Fruit fly (Drosophila melanogaster) whole organism, embryonic: ENCODE results near the gene CG7916.

ENCODE experiments used
- Ada2b ChIP-seq: fragments of 200-800 bp; sonication (Bioruptor generic); IDR thresholded peaks from 2 replicates; pipeline ENCODE4 v1.3.6; 2022; ENCODE audit warnings: missing biosample characterization, missing genetic modification characterization
- Atf6 ChIP-seq: fragments of 200-800 bp; sonication (Bioruptor generic); IDR thresholded peaks from 2 replicates; pipeline ENCODE4 v1.3.6; 2022; ENCODE audit warnings: missing biosample characterization, missing genetic modification characterization
- B-H2 ChIP-seq: fragments of 200-800 bp; sonication (Bioruptor generic); optimal IDR thresholded peaks from 2 replicates; lab custom pipeline; 2018; ENCODE audit warnings: missing biosample characterization, mild to moderate bottlenecking, missing genetic modification characterization
- Bteb2 ChIP-seq: fragments of 200-800 bp; sonication (Bioruptor generic); optimal IDR thresholded peaks from 2 replicates; lab custom pipeline; 2016; ENCODE audit warnings: missing biosample characterization, missing genetic modification characterization
- CG10462 ChIP-seq: fragments of 200-800 bp; sonication (Bioruptor generic); optimal IDR thresholded peaks from 2 replicates; lab custom pipeline; 2016; ENCODE audit warnings: missing biosample characterization, missing genetic modification characterization
- CG11504 ChIP-seq: fragments of 200-800 bp; sonication (Bioruptor generic); optimal IDR thresholded peaks from 3 replicates; lab custom pipeline; 2019; ENCODE audit warnings: missing biosample characterization, mild to moderate bottlenecking, missing genetic modification characterization, moderate library complexity
- CG1233 ChIP-seq: fragments of 200-800 bp; sonication (Bioruptor generic); optimal IDR thresholded peaks from 4 replicates; lab custom pipeline; 2018; ENCODE audit warnings: missing biosample characterization, mild to moderate bottlenecking, missing genetic modification characterization
- CG16813 ChIP-seq: fragments of 200-800 bp; sonication (Bioruptor generic); IDR thresholded peaks from 3 replicates; pipeline ENCODE4 v1.3.6; 2022; ENCODE audit warnings: missing biosample characterization, missing genetic modification characterization; ENCODE audit not compliant: partially characterized antibody
- CG17328 ChIP-seq: fragments of 200-800 bp; sonication (Bioruptor generic); IDR thresholded peaks from 2 replicates; pipeline ENCODE4 v1.3.6; 2022; ENCODE audit warnings: missing biosample characterization, missing genetic modification characterization
- CG17359 ChIP-seq: fragments of 200-800 bp; sonication (Bioruptor generic); optimal IDR thresholded peaks from 3 replicates; lab custom pipeline; 2018; ENCODE audit warnings: missing biosample characterization, mild to moderate bottlenecking, missing genetic modification characterization, moderate library complexity
- CG2199 ChIP-seq: fragments of 200-800 bp; sonication (Bioruptor generic); IDR thresholded peaks from 3 replicates; pipeline ENCODE4 v1.3.6; 2022; ENCODE audit warnings: missing biosample characterization, missing genetic modification characterization
- CG2202 ChIP-seq: fragments of 200-800 bp; sonication (Bioruptor generic); optimal IDR thresholded peaks from 2 replicates; lab custom pipeline; 2018; ENCODE audit warnings: missing biosample characterization, mild to moderate bottlenecking, missing genetic modification characterization
- CG3163 ChIP-seq: fragments of 200-800 bp; sonication (Bioruptor generic); optimal IDR thresholded peaks from 3 replicates; lab custom pipeline; 2016; ENCODE audit warnings: missing biosample characterization, missing genetic modification characterization
- CG32767 ChIP-seq: fragments of 200-800 bp; sonication (Bioruptor generic); IDR thresholded peaks from 2 replicates; pipeline ENCODE4 v1.3.6; 2022; ENCODE audit warnings: missing biosample characterization, missing genetic modification characterization
- CG33213 ChIP-seq: fragments of 200-800 bp; sonication (Bioruptor generic); optimal IDR thresholded peaks from 3 replicates; lab custom pipeline; 2016; ENCODE audit warnings: missing biosample characterization, missing genetic modification characterization
- CG34376 ChIP-seq: fragments of 200-800 bp; sonication (Bioruptor generic); optimal IDR thresholded peaks from 2 replicates; lab custom pipeline; 2018; ENCODE audit warnings: missing biosample characterization, mild to moderate bottlenecking, missing genetic modification characterization
- CG4707 ChIP-seq: fragments of 200-800 bp; sonication (Bioruptor generic); optimal IDR thresholded peaks from 2 replicates; lab custom pipeline; 2018; ENCODE audit warnings: missing biosample characterization, mild to moderate bottlenecking, missing genetic modification characterization, moderate library complexity
- CG6791 ChIP-seq: fragments of 200-800 bp; sonication (Bioruptor generic); IDR thresholded peaks from 3 replicates; pipeline ENCODE4 v1.3.6; 2022; ENCODE audit warnings: missing biosample characterization, missing genetic modification characterization; ENCODE audit not compliant: partially characterized antibody
- CG7786 ChIP-seq: fragments of 200-800 bp; sonication (Bioruptor generic); optimal IDR thresholded peaks from 2 replicates; lab custom pipeline; 2016; ENCODE audit warnings: missing biosample characterization, missing genetic modification characterization
- CG8924 ChIP-seq: fragments of 200-800 bp; optimal IDR thresholded peaks from 3 replicates; lab custom pipeline; 2019; ENCODE audit warnings: missing biosample characterization, mild to moderate bottlenecking, missing genetic modification characterization, moderate library complexity
- CG9817 ChIP-seq: fragments of 200-800 bp; sonication (Bioruptor generic); optimal IDR thresholded peaks from 2 replicates; lab custom pipeline; 2018; ENCODE audit warnings: missing biosample characterization, mild to moderate bottlenecking, missing genetic modification characterization, moderate library complexity
- CTCF ChIP-seq: fragments of 200-800 bp; sonication (Bioruptor generic); optimal IDR thresholded peaks from 2 replicates; lab custom pipeline; 2017; ENCODE audit warnings: missing biosample characterization, mild to moderate bottlenecking, missing genetic modification characterization, moderate library complexity
- Dbx ChIP-seq: fragments of 200-800 bp; sonication (Bioruptor generic); IDR thresholded peaks from 3 replicates; pipeline ENCODE4 v1.3.6; 2022; ENCODE audit warnings: missing biosample characterization, missing genetic modification characterization
- Gug ChIP-seq: fragments of 200-800 bp; sonication (Bioruptor generic); IDR thresholded peaks from 4 replicates; pipeline ENCODE4 v1.3.6; 2022; ENCODE audit warnings: missing biosample characterization, missing genetic modification characterization
- MBD-R2 ChIP-seq: fragments of 200-800 bp; sonication (Bioruptor generic); IDR thresholded peaks from 2 replicates; pipeline ENCODE4 v1.3.6; 2022; ENCODE audit warnings: missing biosample characterization, missing genetic modification characterization
- Med ChIP-seq: fragments of 200-800 bp; sonication (Bioruptor generic); peaks from one replicate; lab custom pipeline; 2016; ENCODE audit warnings: missing biosample characterization, missing genetic modification characterization, mild to moderate bottlenecking, inconsistent platforms, moderate library complexity
- Opbp ChIP-seq: fragments of 200-800 bp; sonication (Bioruptor generic); IDR thresholded peaks from 3 replicates; pipeline ENCODE4 v1.3.6; 2022; ENCODE audit warnings: missing biosample characterization, missing genetic modification characterization; ENCODE audit not compliant: partially characterized antibody
- abd-A ChIP-seq: fragments of 200-800 bp; sonication (Bioruptor generic); optimal IDR thresholded peaks from 3 replicates; lab custom pipeline; 2019; ENCODE audit warnings: missing biosample characterization, mild to moderate bottlenecking, missing genetic modification characterization, moderate library complexity
- amos ChIP-seq: fragments of 200-800 bp; sonication (Bioruptor generic); IDR thresholded peaks from 2 replicates; pipeline ENCODE4 v1.3.6; 2022; ENCODE audit warnings: missing biosample characterization, missing genetic modification characterization; ENCODE audit not compliant: partially characterized antibody
- ato ChIP-seq: fragments of 200-800 bp; sonication (Bioruptor generic); IDR thresholded peaks from 2 replicates; pipeline ENCODE4 v1.3.6; 2022; ENCODE audit warnings: missing biosample characterization, missing genetic modification characterization; ENCODE audit not compliant: partially characterized antibody
- ci ChIP-seq: fragments of 200-800 bp; sonication (Bioruptor generic); IDR thresholded peaks from 3 replicates; pipeline ENCODE4 v1.3.6; 2022; ENCODE audit warnings: missing biosample characterization, missing genetic modification characterization
- disco-r ChIP-seq: fragments of 200-800 bp; sonication (Bioruptor generic); optimal IDR thresholded peaks from 2 replicates; lab custom pipeline; 2016; ENCODE audit warnings: missing biosample characterization, missing genetic modification characterization
- dmrt99B ChIP-seq: fragments of 200-800 bp; sonication (Bioruptor generic); optimal IDR thresholded peaks from 2 replicates; lab custom pipeline; 2018; ENCODE audit warnings: missing biosample characterization, mild to moderate bottlenecking, missing genetic modification characterization, moderate library complexity
- dpn ChIP-seq, 2 experiments: fragments of 200-800 bp; sonication (Bioruptor generic); optimal IDR thresholded peaks; 3 replicates each; lab custom pipeline; 2016; ENCODE audit warnings: missing biosample characterization in 2 of 2, missing genetic modification characterization in 2 of 2
- ems ChIP-seq: fragments of 200-800 bp; sonication (Bioruptor generic); optimal IDR thresholded peaks from 3 replicates; lab custom pipeline; 2016; ENCODE audit warnings: missing biosample characterization, missing genetic modification characterization
- en ChIP-seq: fragments of 200-800 bp; sonication (Bioruptor generic); optimal IDR thresholded peaks from 2 replicates; lab custom pipeline; 2016; ENCODE audit warnings: missing biosample characterization, missing genetic modification characterization
- jigr1 ChIP-seq: fragments of 200-800 bp; sonication (Bioruptor generic); IDR thresholded peaks from 3 replicates; pipeline ENCODE4 v1.3.6; 2022; ENCODE audit warnings: missing biosample characterization, missing genetic modification characterization
- lbe ChIP-seq: fragments of 200-800 bp; sonication (Bioruptor generic); optimal IDR thresholded peaks from 2 replicates; lab custom pipeline; 2016; ENCODE audit warnings: missing biosample characterization, mild to moderate bottlenecking, missing genetic modification characterization
- lola ChIP-seq, 3 experiments: fragments of >200 bp in 2 of 3; fragments of 200-800 bp in 1 of 3; sonication (Bioruptor generic) in 1 of 3; optimal IDR thresholded peaks; 2 replicates each; lab custom pipeline; 2017 to 2019; ENCODE audit warnings: missing biosample characterization in 3 of 3, missing genetic modification characterization in 3 of 3, mild to moderate bottlenecking in 1 of 3, moderate library complexity in 1 of 3
- nau ChIP-seq: fragments of 200-800 bp; sonication (Bioruptor generic); optimal IDR thresholded peaks from 3 replicates; lab custom pipeline; 2017; ENCODE audit warnings: missing biosample characterization, mild to moderate bottlenecking, missing genetic modification characterization, missing genetic modification reagents
- nerfin-1 ChIP-seq: fragments of 200-800 bp; sonication (Bioruptor generic); optimal IDR thresholded peaks from 3 replicates; lab custom pipeline; 2019; ENCODE audit warnings: missing biosample characterization, mild to moderate bottlenecking, missing genetic modification characterization, moderate library complexity
- pan ChIP-seq, 4 experiments: fragments of >200 bp in 3 of 4; fragments of 200-800 bp in 1 of 4; sonication (Bioruptor generic) in 1 of 4; optimal IDR thresholded peaks in 3 of 4; IDR thresholded peaks in 1 of 4; 2 replicates each; pipeline versions ENCODE4 v1.3.6 to Lab custom; 2017 to 2022; ENCODE audit warnings: missing biosample characterization in 2 of 4, missing genetic modification characterization in 2 of 4, mixed read lengths in 1 of 4
- stwl ChIP-seq: fragments of 200-800 bp; sonication (Bioruptor generic); optimal IDR thresholded peaks from 3 replicates; lab custom pipeline; 2018; ENCODE audit warnings: missing biosample characterization, mild to moderate bottlenecking, missing genetic modification characterization, moderate library complexity
- sug ChIP-seq: fragments of 200-800 bp; optimal IDR thresholded peaks from 2 replicates; lab custom pipeline; 2019; ENCODE audit warnings: missing biosample characterization, mild to moderate bottlenecking, missing genetic modification characterization, moderate library complexity
- tna ChIP-seq: fragments of 200-800 bp; sonication (Bioruptor generic); IDR thresholded peaks from 2 replicates; pipeline ENCODE4 v1.3.6; 2022; ENCODE audit warnings: missing biosample characterization, missing genetic modification characterization; ENCODE audit not compliant: partially characterized antibody
- unc-4 ChIP-seq: fragments of 200-800 bp; sonication (Bioruptor generic); IDR thresholded peaks from 2 replicates; pipeline ENCODE4 v1.3.6; 2022; ENCODE audit warnings: missing biosample characterization, missing genetic modification characterization; ENCODE audit not compliant: partially characterized antibody
- vvl ChIP-seq: fragments of 200-800 bp; sonication (Bioruptor generic); IDR thresholded peaks from 2 replicates; pipeline ENCODE4 v1.3.6; 2022; ENCODE audit warnings: missing biosample characterization, missing genetic modification characterization
- wdn ChIP-seq: fragments of 200-800 bp; sonication (Bioruptor generic); IDR thresholded peaks from 2 replicates; pipeline ENCODE4 v1.3.6; 2022; ENCODE audit warnings: missing biosample characterization, missing genetic modification characterization
- zfh1 ChIP-seq: fragments of 200-800 bp; sonication (Bioruptor generic); IDR thresholded peaks from 3 replicates; pipeline ENCODE4 v1.3.6; 2022; ENCODE audit warnings: missing biosample characterization, missing genetic modification characterization

The CG7916 gene

DNA sequence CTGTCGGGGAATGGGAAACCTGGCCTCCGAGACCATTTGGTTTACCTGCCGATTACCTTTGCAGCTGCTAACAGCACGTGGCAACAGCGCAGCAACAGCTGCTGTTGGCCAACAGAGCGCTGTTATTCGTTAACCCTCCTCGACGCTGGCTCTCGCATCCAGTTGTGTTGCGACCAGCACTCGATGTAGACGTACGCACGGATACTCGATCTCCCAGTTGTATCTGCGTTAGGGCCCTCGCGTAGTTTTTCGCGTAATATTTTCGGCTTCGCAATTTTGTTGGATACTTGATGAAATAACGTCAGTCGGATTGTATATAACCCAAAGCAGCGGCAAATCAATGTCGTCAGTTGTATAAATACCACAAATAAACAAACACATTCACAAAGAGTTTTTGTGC is 32.2 kb downstream of the CG7916 start (continued):
- peak; percentile 75 for TF ChIP-seq ato (GFP tag; lab: Robert Waterston, UW)
- TF ChIP-seq CG8924 (tag; lab: Kevin White, UChicago) = peak; percentile 15
- TF ChIP-seq disco-r (GFP tag; lab: Kevin White, UChicago) = no peak
- no peak for TF ChIP-seq dmrt99B (tag; lab: Kevin White, UChicago)
- TF ChIP-seq CG1233 = no peak
- TF ChIP-seq lola (GFP tag; optimal IDR thresholded peaks at IDR 0.05; lab: Kevin White, UChicago) = no peak
- peak; percentile 40; the same call in 1 of the 2 replicates for TF ChIP-seq CG17328 (GFP tag; lab: Robert Waterston, UW)
- TF ChIP-seq Med (GFP tag; lab: Kevin White, UChicago) = peak; percentile 94
- TF ChIP-seq CG4707 (GFP tag; lab: Kevin White, UChicago) = peak; percentile 50
- peak; percentile 33; the same call in 1 of the 4 replicates for TF ChIP-seq Gug (GFP tag; lab: Robert Waterston, UW)
- TF ChIP-seq CG32767 = no peak
- peak; percentile 25 for TF ChIP-seq B-H2
- TF ChIP-seq abd-A (tag; lab: Kevin White, UChicago) = peak; percentile 8
- TF ChIP-seq CG17359 = peak; percentile 20
- TF ChIP-seq lbe (GFP tag; lab: Kevin White, UChicago) = no peak
- peak; percentile 24 for TF ChIP-seq CG33213 (GFP tag; lab: Kevin White, UChicago)
- no peak for TF ChIP-seq CG9817 (tag; lab: Kevin White, UChicago)
- peak; percentile 92 for TF ChIP-seq CG3163 (GFP tag; lab: Kevin White, UChicago)
- TF ChIP-seq CG34376 = peak; percentile 33
- peak; percentile 64 for TF ChIP-seq Atf6 (GFP tag; lab: Robert Waterston, UW)
- TF ChIP-seq Dbx (GFP tag; lab: Robert Waterston, UW) = no peak; the same call in 2 of the 3 replicates
- 0 out of 2 replicates have a peak, but pooled peaks have one; percentile 13 for TF ChIP-seq Ada2b (GFP tag; lab: Robert Waterston, UW)
- TF ChIP-seq nau (GFP tag; lab: Kevin White, UChicago) = peak; percentile 27
- no peak for TF ChIP-seq CTCF (GFP tag; lab: Kevin White, UChicago)
- TF ChIP-seq CG7786 = no peak
- TF ChIP-seq nerfin-1 (tag; lab: Kevin White, UChicago) = peak; percentile 18
- TF ChIP-seq vvl (GFP tag; lab: Robert Waterston, UW) = peak; percentile 63
- TF ChIP-seq en (GFP tag; lab: Kevin White, UChicago) = no peak
- no peak for TF ChIP-seq Bteb2 (GFP tag; lab: Kevin White, UChicago)
- peak; percentile 71 for TF ChIP-seq Opbp (GFP tag; lab: Robert Waterston, UW)
- peak; percentile 55; the same call in 1 of the 2 replicates for TF ChIP-seq tna (GFP tag; lab: Robert Waterston, UW)
- TF ChIP-seq ci = peak; percentile 85
- TF ChIP-seq amos (GFP tag; lab: Robert Waterston, UW) = peak; percentile 66; the same call in 1 of the 2 replicates
- TF ChIP-seq unc-4 (GFP tag; lab: Robert Waterston, UW) = peak; percentile 23; the same call in 1 of the 2 replicates
- peak; percentile 44; the same call in 1 of the 3 replicates for TF ChIP-seq zfh1 (GFP tag; lab: Robert Waterston, UW)
- TF ChIP-seq CG6791 (GFP tag; lab: Robert Waterston, UW) = peak; percentile 62
- TF ChIP-seq jigr1 (GFP tag; lab: Robert Waterston, UW) = no peak
- peak; percentile 4 for TF ChIP-seq stwl (tag; lab: Kevin White, UChicago)
- TF ChIP-seq CG11504 (tag; lab: Kevin White, UChicago) = peak; percentile 8
- no peak for TF ChIP-seq pan (optimal IDR thresholded peaks at IDR 0.05; lab: Kevin White, UChicago)
- TF ChIP-seq pan (GFP tag; optimal IDR thresholded peaks at IDR 0.05 in 1 of 2, IDR thresholded peaks at IDR 0.05 in 1 of 2) = peak in 1 of 2 experiments; percentile 51
- TF ChIP-seq CG2202 (tag; lab: Kevin White, UChicago) = no peak
- TF ChIP-seq CG2199 (GFP tag; lab: Robert Waterston, UW) = peak; percentile 68; the same call in 1 of the 3 replicates
- TF ChIP-seq CG10462 (GFP tag; lab: Kevin White, UChicago) = no peak
- peak; percentile 55 for TF ChIP-seq sug (tag; lab: Kevin White, UChicago)
- TF ChIP-seq dpn (GFP tag; optimal IDR thresholded peaks at IDR 0.05; lab: Kevin White, UChicago) = peak in 1 of 2 experiments; percentile 10
- peak; percentile 32; the same call in 1 of the 2 replicates for TF ChIP-seq wdn (GFP tag; lab: Robert Waterston, UW)
- TF ChIP-seq MBD-R2 (GFP tag; lab: Robert Waterston, UW) = peak; percentile 13; the same call in 1 of the 2 replicates
- TF ChIP-seq ems (GFP tag; lab: Kevin White, UChicago) = peak; percentile 20
- TF ChIP-seq CG16813 (GFP tag; lab: Robert Waterston, UW) = peak; percentile 28; the same call in 1 of the 3 replicates
